Worm (Caenorhabditis elegans): Measurements from ENCODE around the gene sahd-1.

ce11 chrII:5517643-5518042 is 2.9 kb upstream of the sahd-1 start, which contains the start of gene ZK177.9:
- TF ChIP-seq flh-1 (GFP tag; optimal IDR thresholded peaks at IDR 0.05) (no peak), zip-8 (tag; optimal IDR thresholded peaks at IDR 0.05) (no peak)
